Fruit fly (Drosophila melanogaster) whole organism, prepupa: ENCODE data around the gene PolD1.

Experiments used
- CG15336 ChIP-seq: fragments of 200-800 bp; sonication (Bioruptor generic); IDR thresholded peaks from 2 replicates; pipeline ENCODE4 v1.3.6; 2022; ENCODE audit warnings: missing biosample characterization, missing genetic modification characterization
- CG1621 ChIP-seq: fragments of 200-800 bp; sonication (Bioruptor generic); optimal IDR thresholded peaks from 3 replicates; lab custom pipeline; 2018; ENCODE audit warnings: missing biosample characterization, mild to moderate bottlenecking, missing genetic modification characterization
- CG16779 ChIP-seq: fragments of 200-800 bp; sonication (Bioruptor generic); optimal IDR thresholded peaks from 3 replicates; lab custom pipeline; 2017; ENCODE audit warnings: missing biosample characterization, mild to moderate bottlenecking, missing genetic modification characterization
- CG8119 ChIP-seq: fragments of 200-800 bp; sonication (Bioruptor generic); IDR thresholded peaks from 3 replicates; pipeline ENCODE4 v1.3.6; 2022; ENCODE audit warnings: missing biosample characterization, missing genetic modification characterization
- CG9139 ChIP-seq: fragments of 200-800 bp; sonication (Bioruptor generic); optimal IDR thresholded peaks from 3 replicates; lab custom pipeline; 2017; ENCODE audit warnings: missing biosample characterization, mild to moderate bottlenecking, missing genetic modification characterization
- Hr39 ChIP-seq: fragments of 200-800 bp; sonication (Bioruptor generic); optimal IDR thresholded peaks from 2 replicates; lab custom pipeline; 2016; ENCODE audit warnings: missing biosample characterization, missing genetic modification characterization
- Lpt ChIP-seq: fragments of 200-800 bp; sonication (Bioruptor generic); optimal IDR thresholded peaks from 3 replicates; lab custom pipeline; 2016; ENCODE audit warnings: missing biosample characterization, missing genetic modification characterization
- Sox102F ChIP-seq: fragments of 200-800 bp; sonication (Bioruptor generic); optimal IDR thresholded peaks from 2 replicates; lab custom pipeline; 2016; ENCODE audit warnings: missing biosample characterization, mild to moderate bottlenecking, missing genetic modification characterization
- fd85E ChIP-seq: fragments of 200-800 bp; sonication (Bioruptor generic); optimal IDR thresholded peaks from 3 replicates; lab custom pipeline; 2016; ENCODE audit warnings: missing biosample characterization, missing genetic modification characterization
- net ChIP-seq: fragments of 200-800 bp; sonication (Bioruptor generic); optimal IDR thresholded peaks from 3 replicates; lab custom pipeline; 2016; ENCODE audit warnings: missing biosample characterization, missing genetic modification characterization

dm6 chr3L:16037048-16037477 is 49.4 kb upstream of the PolD1 start:
- TF ChIP-seq CG16779 (tag; lab: Kevin White, UChicago), result peak; percentile 55
- no peak for TF ChIP-seq fd85E (GFP tag; lab: Kevin White, UChicago)
- TF ChIP-seq Lpt (GFP tag; lab: Kevin White, UChicago), result peak; percentile 72
- TF ChIP-seq net (GFP tag; lab: Kevin White, UChicago), result peak; percentile 67
- TF ChIP-seq CG8119 (GFP tag; lab: Robert Waterston, UW), result peak; percentile 82; the same call in 2 of the 3 replicates
- TF ChIP-seq CG1621 (tag; lab: Kevin White, UChicago), result peak; percentile 66
- TF ChIP-seq Hr39 (GFP tag; lab: Kevin White, UChicago), result peak; percentile 78
- peak; percentile 76 for TF ChIP-seq Sox102F
- peak; percentile 91 for TF ChIP-seq CG15336 (GFP tag; lab: Robert Waterston, UW)
- TF ChIP-seq CG9139 (GFP tag; lab: Kevin White, UChicago), result no peak
